Worm (Caenorhabditis elegans) whole organism, early embryonic: ENCODE results near the gene F18E9.3.

Experiments used
- B0310.2 ChIP-seq: sonication (generic microtip); optimal IDR thresholded peaks from 2 replicates; lab custom pipeline; 2016; ENCODE audit warnings: mild to moderate bottlenecking, missing genetic modification characterization, missing compliant biosample characterization
- F13C5.2 ChIP-seq: sonication (generic microtip); optimal IDR thresholded peaks from 2 replicates; lab custom pipeline; 2017; ENCODE audit warnings: mild to moderate bottlenecking, missing genetic modification characterization, inconsistent platforms, missing compliant biosample characterization
- aly-1 ChIP-seq: sonication (generic microtip); optimal IDR thresholded peaks from 2 replicates; lab custom pipeline; 2016; ENCODE audit warnings: missing genetic modification characterization, missing compliant biosample characterization
- ama-1 ChIP-seq: fragments of 150-350 bp; optimal IDR thresholded peaks from 2 replicates; lab custom pipeline; 2014
- ceh-36 ChIP-seq: sonication (generic microtip); optimal IDR thresholded peaks from 2 replicates; lab custom pipeline; 2016; ENCODE audit warnings: missing genetic modification characterization, inconsistent platforms, missing compliant biosample characterization
- ets-7 ChIP-seq: sonication (generic microtip); optimal IDR thresholded peaks from 2 replicates; lab custom pipeline; 2016; ENCODE audit warnings: missing genotype, missing genetic modification characterization, missing compliant biosample characterization
- flt-1 ChIP-seq: fragments of 200-800 bp; sonication (Bioruptor generic); IDR thresholded peaks from 2 replicates; pipeline ENCODE4 v1.3.6; 2022; ENCODE audit warnings: missing genetic modification characterization, missing compliant biosample characterization
- hmbx-1 ChIP-seq: sonication (generic microtip); optimal IDR thresholded peaks from 2 replicates; lab custom pipeline; 2016; ENCODE audit warnings: mild to moderate bottlenecking, missing genetic modification characterization, missing compliant biosample characterization
- hmg-4 ChIP-seq: fragments of 200-800 bp; sonication (Bioruptor generic); optimal IDR thresholded peaks from 2 replicates; lab custom pipeline; 2018; ENCODE audit warnings: mild to moderate bottlenecking, missing genetic modification characterization, missing compliant biosample characterization
- hnd-1 ChIP-seq: sonication (generic microtip); optimal IDR thresholded peaks from 2 replicates; lab custom pipeline; 2016; ENCODE audit warnings: missing genetic modification characterization, missing compliant biosample characterization
- pes-1 ChIP-seq: fragments of 200-800 bp; sonication (Bioruptor generic); IDR thresholded peaks from 2 replicates; pipeline ENCODE4 v1.3.6; 2022; ENCODE audit warnings: missing genetic modification reagents, missing genetic modification characterization, missing compliant biosample characterization
- tbx-11 ChIP-seq: fragments of 200-800 bp; sonication (Bioruptor generic); IDR thresholded peaks from 2 replicates; pipeline ENCODE4 v1.3.6; 2022; ENCODE audit warnings: missing genetic modification characterization, missing compliant biosample characterization
- tbx-37 ChIP-seq: fragments of 200-800 bp; sonication (Bioruptor generic); conservative IDR thresholded peaks from 2 replicates; pipeline ENCODE4 v1.3.6; 2022; ENCODE audit warnings: missing genetic modification reagents, missing genetic modification characterization, missing compliant biosample characterization
- tra-4 ChIP-seq: sonication (generic microtip); optimal IDR thresholded peaks from 2 replicates; lab custom pipeline; 2017; ENCODE audit warnings: missing genetic modification characterization, missing compliant biosample characterization

DNA sequence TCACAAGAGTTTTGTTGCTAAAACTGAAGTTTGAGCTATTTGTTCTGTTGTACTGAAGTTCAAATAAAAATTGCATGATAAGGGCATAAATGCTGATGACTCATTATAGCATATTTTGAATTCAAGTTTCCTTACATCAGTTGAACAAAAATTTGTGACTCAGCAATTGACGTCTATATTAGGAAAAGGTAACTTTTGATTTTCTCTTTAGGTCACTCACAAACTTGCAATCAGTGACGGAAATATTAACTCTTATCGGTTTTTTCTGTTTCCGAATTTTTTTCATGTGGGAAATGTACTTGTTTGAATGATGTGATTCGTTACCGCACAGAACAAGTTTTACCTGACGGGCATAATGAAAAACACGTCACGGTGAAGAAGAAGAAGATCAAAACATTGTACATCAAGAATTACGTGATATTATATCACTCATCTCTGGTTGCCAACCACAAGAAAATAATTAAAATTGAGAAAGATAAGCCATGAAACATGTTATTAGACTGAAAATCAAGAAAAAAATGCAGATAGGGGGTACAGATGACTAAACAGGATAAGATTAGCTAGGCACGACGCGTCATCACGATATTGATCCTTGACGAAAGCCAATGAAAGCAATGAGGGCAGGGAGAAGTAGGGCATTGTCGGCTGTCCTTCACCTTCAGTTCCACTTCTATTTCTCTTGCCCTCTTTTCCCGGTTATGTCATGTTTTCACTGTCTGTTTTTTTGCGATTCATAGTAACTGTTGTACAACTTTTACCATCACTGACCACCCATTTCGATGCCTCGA is 22.1 kb upstream of the F18E9.3 start:
- TF ChIP-seq pes-1 (no peak), hmg-4 (GFP tag; lab: Kevin White, UChicago) (no peak), tbx-37 (GFP tag; lab: Robert Waterston, UW) (no peak), B0310.2 (tag; lab: Kevin White, UChicago) (no peak), ama-1 (lab: Kevin White, UChicago) (no peak), ets-7 (tag; lab: Kevin White, UChicago) (no peak), F13C5.2 (tag; lab: Kevin White, UChicago) (no peak), tra-4 (tag; lab: Kevin White, UChicago) (no peak), hnd-1 (tag; lab: Kevin White, UChicago) (no peak), flt-1 (GFP tag; lab: Robert Waterston, UW) (no peak), tbx-11 (GFP tag; lab: Robert Waterston, UW) (no peak), aly-1 (tag; lab: Kevin White, UChicago) (no peak), hmbx-1 (tag; lab: Kevin White, UChicago) (no peak), ceh-36 (tag; lab: Kevin White, UChicago) (no peak)
